Worm (Caenorhabditis elegans): Measurements from ENCODE around the gene lin-9.

Gene lin-9

ce11 chrIII:8919784-8920183 lies 15.9 kb upstream of the lin-9 start, which contains the start of gene ZK637.15:
ZK637.15 (plus strand) TSS chrIII:8920084.
- no peak for TF ChIP-seq unc-120 (tag; optimal IDR thresholded peaks at IDR 0.05; ENCODE audit: poor library complexity, severe bottlenecking)
- TF ChIP-seq ceh-83 (GFP tag; optimal IDR thresholded peaks at IDR 0.05), result no peak
- no peak for TF ChIP-seq bed-3 (GFP tag; optimal IDR thresholded peaks at IDR 0.05)
- TF ChIP-seq ceh-43 (GFP tag; optimal IDR thresholded peaks at IDR 0.05), result no peak

- TF ChIP-seq nhr-2 (tag; optimal IDR thresholded peaks at IDR 0.05), result no peak
- no peak for TF ChIP-seq cnd-1 (tag; optimal IDR thresholded peaks at IDR 0.05)
- no peak for TF ChIP-seq mls-2 (tag; optimal IDR thresholded peaks at IDR 0.05)
- TF ChIP-seq mab-5 (tag; optimal IDR thresholded peaks at IDR 0.05), result no peak
- TF ChIP-seq lin-13 (tag; optimal IDR thresholded peaks at IDR 0.05), result no peak
- no peak for TF ChIP-seq flh-1 (GFP tag; optimal IDR thresholded peaks at IDR 0.05)
- no peak for TF ChIP-seq ces-1 (GFP tag; optimal IDR thresholded peaks at IDR 0.05)
- TF ChIP-seq ztf-11 (tag; optimal IDR thresholded peaks at IDR 0.05), result no peak
- TF ChIP-seq hlh-1 (tag; optimal IDR thresholded peaks at IDR 0.05), result no peak
- TF ChIP-seq drap-1 (GFP tag; optimal IDR thresholded peaks at IDR 0.05), result no peak
- TF ChIP-seq M03D4.4 (tag; optimal IDR thresholded peaks at IDR 0.05), result no peak
- no peak for TF ChIP-seq nhr-237 (tag; optimal IDR thresholded peaks at IDR 0.05)
- TF ChIP-seq tbx-8 (GFP tag; optimal IDR thresholded peaks at IDR 0.05), result no peak
- TF ChIP-seq lsy-2 (tag; optimal IDR thresholded peaks at IDR 0.05), result no peak
- TF ChIP-seq ham-2 (GFP tag; optimal IDR thresholded peaks at IDR 0.05), result no peak
- no peak for TF ChIP-seq sem-2 (GFP tag; optimal IDR thresholded peaks at IDR 0.05)
- no peak for TF ChIP-seq pha-4 (tag; optimal IDR thresholded peaks at IDR 0.05)
- no peak for TF ChIP-seq elt-1 (tag; optimal IDR thresholded peaks at IDR 0.05; ENCODE audit: borderline replicate concordance, insufficient read depth)
Measured at ce11 chrIII:8917879-8918381, 14.0 kb upstream of the lin-9 start, which contains the start of gene cdc-25.3. cdc-25.3 (minus strand) TSS chrIII:8917929.

ce11 chrIII:8913469-8913868 lies 9.5 kb upstream of the lin-9 start, which contains the start of gene trxr-2:
trxr-2 (plus strand) TSS chrIII:8913769.
- no peak for TF ChIP-seq unc-120 (tag; optimal IDR thresholded peaks at IDR 0.05; ENCODE audit: poor library complexity, severe bottlenecking)
- no peak for TF ChIP-seq ceh-39 (tag; optimal IDR thresholded peaks at IDR 0.05)
- no peak for TF ChIP-seq bed-3 (GFP tag; optimal IDR thresholded peaks at IDR 0.05)
- TF ChIP-seq lin-32 (GFP tag; optimal IDR thresholded peaks at IDR 0.05), result no peak
- no peak for TF ChIP-seq sem-2 (GFP tag; optimal IDR thresholded peaks at IDR 0.05)
- no peak for TF ChIP-seq lsy-2 (tag; optimal IDR thresholded peaks at IDR 0.05)
- no peak for TF ChIP-seq pha-4 (tag; optimal IDR thresholded peaks at IDR 0.05)
- TF ChIP-seq ces-1 (GFP tag; optimal IDR thresholded peaks at IDR 0.05), result no peak
- TF ChIP-seq blmp-1 (tag; optimal IDR thresholded peaks at IDR 0.05), result no peak
- no peak for TF ChIP-seq nhr-28 (tag; optimal IDR thresholded peaks at IDR 0.05)
- TF ChIP-seq nhr-12 (tag; optimal IDR thresholded peaks at IDR 0.05), result no peak
- TF ChIP-seq nhr-76 (tag; optimal IDR thresholded peaks at IDR 0.05), result no peak

ce11 chrIII:8911598-8912194 lies 7.8 kb upstream of the lin-9 start, which contains the start of gene tpk-1:
tpk-1 (plus strand) TSS chrIII:8912144.
- TF ChIP-seq ceh-43 (GFP tag; optimal IDR thresholded peaks at IDR 0.05) (no peak), flh-1 (GFP tag; optimal IDR thresholded peaks at IDR 0.05) (no peak), hlh-1 (tag; optimal IDR thresholded peaks at IDR 0.05) (no peak), elt-1 (tag; optimal IDR thresholded peaks at IDR 0.05; ENCODE audit: borderline replicate concordance, insufficient read depth) (no peak), lin-13 (tag; optimal IDR thresholded peaks at IDR 0.05) (no peak)

- no peak for TF ChIP-seq sem-2 (GFP tag; optimal IDR thresholded peaks at IDR 0.05)
- TF ChIP-seq lin-13 (tag; optimal IDR thresholded peaks at IDR 0.05), result no peak
- no peak for TF ChIP-seq cnd-1 (tag; optimal IDR thresholded peaks at IDR 0.05)
Measured at ce11 chrIII:8910139-8910538, 6.2 kb upstream of the lin-9 start.

All from whole organism, mixed stage, embryonic.